Worm (Caenorhabditis elegans) whole organism, L2 larva: Measurements from ENCODE around the gene sdz-19.

ENCODE experiments used
- C34F6.9 ChIP-seq: fragments of 150-350 bp; optimal IDR thresholded peaks from 2 replicates; lab custom pipeline; 2014; ENCODE audit warnings: missing biosample characterization, missing genetic modification characterization
- ZK546.5 ChIP-seq: sonication (generic microtip); optimal IDR thresholded peaks from 2 replicates; lab custom pipeline; 2017; ENCODE audit warnings: missing biosample characterization, missing genetic modification characterization
- aly-2 ChIP-seq: fragments of 150-350 bp; optimal IDR thresholded peaks from 2 replicates; lab custom pipeline; 2014; ENCODE audit warnings: missing biosample characterization, missing genetic modification characterization
- mdl-1 ChIP-seq, 2 experiments: fragments of 150-350 bp in 1 of 2; sonication (generic microtip) in 1 of 2; optimal IDR thresholded peaks; 2 replicates each; lab custom pipeline; 2017; ENCODE audit warnings: missing biosample characterization in 2 of 2, missing genetic modification characterization in 2 of 2
- nhr-12 ChIP-seq: fragments of 150-350 bp; optimal IDR thresholded peaks from 2 replicates; lab custom pipeline; 2014; ENCODE audit warnings: missing biosample characterization, missing genetic modification characterization
- nhr-237 ChIP-seq: fragments of 150-350 bp; optimal IDR thresholded peaks from 2 replicates; lab custom pipeline; 2014; ENCODE audit warnings: missing biosample characterization, missing genetic modification characterization
- nhr-77 ChIP-seq: fragments of 150-350 bp; optimal IDR thresholded peaks from 2 replicates; lab custom pipeline; 2014; ENCODE audit warnings: missing biosample characterization, missing genetic modification characterization
- unc-39 ChIP-seq: fragments of 150-350 bp; optimal IDR thresholded peaks from 2 replicates; lab custom pipeline; 2014; ENCODE audit warnings: missing biosample characterization, missing genetic modification characterization
- unc-55 ChIP-seq: fragments of 150-350 bp; sonication (generic microtip); optimal IDR thresholded peaks from 3 replicates; lab custom pipeline; 2014; ENCODE audit warnings: missing biosample characterization, missing genetic modification reagents, missing genetic modification characterization
- unc-62 ChIP-seq: fragments of 150-350 bp; optimal IDR thresholded peaks from 2 replicates; lab custom pipeline; 2014; ENCODE audit warnings: missing biosample characterization, missing genetic modification reagents, missing genetic modification characterization

DNA sequence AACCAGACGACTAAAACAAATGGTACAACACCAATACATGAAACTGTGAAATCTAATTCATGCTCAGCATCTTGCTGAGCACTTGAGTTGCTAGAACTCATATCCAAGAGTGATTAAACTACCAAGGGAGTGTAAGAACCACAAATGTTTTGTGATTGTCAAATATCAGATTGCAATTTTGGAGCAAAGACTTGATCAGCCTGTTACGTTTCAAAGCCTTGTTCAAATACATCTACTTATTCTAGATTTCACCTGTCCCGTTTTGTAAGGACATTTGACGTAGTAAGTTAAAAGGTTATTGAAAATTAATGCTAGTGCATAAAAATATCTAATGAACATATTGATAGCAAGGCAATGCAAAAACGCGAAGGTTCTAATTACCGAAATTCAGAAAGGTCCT, 25.8 kb downstream of the sdz-19 start, which contains the start of gene F45E6.1:
- TF ChIP-seq unc-55 (GFP tag; lab: Kevin White, UChicago) (no peak), aly-2 (tag; lab: Kevin White, UChicago) (no peak), mdl-1 (tag; optimal IDR thresholded peaks at IDR 0.05; lab: Kevin White, UChicago) (no peak), nhr-77 (tag; lab: Kevin White, UChicago) (no peak), unc-62 (GFP tag; lab: Kevin White, UChicago) (no peak), C34F6.9 (tag; lab: Kevin White, UChicago) (no peak), nhr-237 (tag; lab: Kevin White, UChicago) (no peak), unc-39 (tag; lab: Kevin White, UChicago) (no peak), nhr-12 (tag; lab: Kevin White, UChicago) (no peak), ZK546.5 (no peak)
